Fruit fly (Drosophila melanogaster) whole organism, wandering third instar larva: ENCODE results near the gene AP-1sigma.

Experiments
- Abd-B ChIP-seq: fragments of >200 bp; optimal IDR thresholded peaks from 2 replicates; lab custom pipeline; 2017; ENCODE audit warnings: missing biosample characterization, missing genetic modification characterization
- CG9705 ChIP-seq: fragments of 200-800 bp; sonication (Bioruptor generic); optimal IDR thresholded peaks from 2 replicates; lab custom pipeline; 2018; ENCODE audit warnings: missing biosample characterization, mild to moderate bottlenecking, missing genetic modification characterization
- Hr78 ChIP-seq: fragments of >200 bp; optimal IDR thresholded peaks from 2 replicates; lab custom pipeline; 2017; ENCODE audit warnings: missing biosample characterization, missing genetic modification characterization
- Mio ChIP-seq: sonication (Bioruptor generic); optimal IDR thresholded peaks from 2 replicates; lab custom pipeline; 2016; ENCODE audit warnings: missing biosample characterization, missing genetic modification characterization
- OdsH ChIP-seq: fragments of 200-800 bp; sonication (Bioruptor generic); optimal IDR thresholded peaks from 2 replicates; lab custom pipeline; 2016; ENCODE audit warnings: missing biosample characterization, mild to moderate bottlenecking, missing genetic modification characterization
- dsf ChIP-seq: sonication (Bioruptor generic); optimal IDR thresholded peaks from 2 replicates; lab custom pipeline; 2016; ENCODE audit warnings: missing biosample characterization, missing genetic modification characterization, borderline replicate concordance
- lola ChIP-seq: fragments of >200 bp; optimal IDR thresholded peaks from 2 replicates; lab custom pipeline; 2017; ENCODE audit warnings: missing biosample characterization, missing genetic modification characterization
- pan ChIP-seq: fragments of >200 bp; optimal IDR thresholded peaks from 2 replicates; lab custom pipeline; 2017
- psq ChIP-seq: fragments of 200-800 bp; sonication (Bioruptor generic); optimal IDR thresholded peaks from 3 replicates; lab custom pipeline; 2017; ENCODE audit warnings: missing biosample characterization, mild to moderate bottlenecking, missing genetic modification characterization, moderate library complexity
- rgr ChIP-seq: fragments of 200-800 bp; sonication (Bioruptor generic); optimal IDR thresholded peaks from 3 replicates; lab custom pipeline; 2016; ENCODE audit warnings: missing biosample characterization, mild to moderate bottlenecking, missing genetic modification characterization
- woc ChIP-seq: sonication (Bioruptor generic); optimal IDR thresholded peaks from 2 replicates; lab custom pipeline; 2016; ENCODE audit warnings: missing biosample characterization, mild to moderate bottlenecking, missing genetic modification characterization

- no peak for TF ChIP-seq psq (GFP tag; lab: Kevin White, UChicago)
- TF ChIP-seq Mio = no peak
- no peak for TF ChIP-seq lola
- TF ChIP-seq OdsH (GFP tag; lab: Kevin White, UChicago) = no peak
- TF ChIP-seq Abd-B (GFP tag; lab: Kevin White, UChicago) = no peak
- no peak for TF ChIP-seq pan (lab: Kevin White, UChicago)
- TF ChIP-seq Hr78 (GFP tag; lab: Kevin White, UChicago) = no peak
- TF ChIP-seq CG9705 (GFP tag; lab: Kevin White, UChicago) = no peak
- no peak for TF ChIP-seq dsf (GFP tag; lab: Kevin White, UChicago)
- no peak for TF ChIP-seq woc (GFP tag; lab: Kevin White, UChicago)
- no peak for TF ChIP-seq rgr (GFP tag; lab: Kevin White, UChicago)
Measured at dm6 chr3R:23995460-23995859, 37.0 kb downstream of the AP-1sigma start, which contains the start of gene CG33108.
